Fruit fly (Drosophila melanogaster) whole organism, embryonic: ENCODE measurements around the gene car.

ENCODE experiments used
- CG1024 ChIP-seq: fragments of 200-800 bp; sonication (Bioruptor generic); IDR thresholded peaks from 2 replicates; pipeline ENCODE4 v1.3.6; 2022; ENCODE audit warnings: missing biosample characterization, missing genetic modification characterization
- CG10431 ChIP-seq: fragments of 200-800 bp; sonication (Bioruptor generic); optimal IDR thresholded peaks from 3 replicates; lab custom pipeline; 2018; ENCODE audit warnings: missing biosample characterization, mild to moderate bottlenecking, missing genetic modification characterization
- CG13624 ChIP-seq: fragments of 200-800 bp; sonication (Bioruptor generic); optimal IDR thresholded peaks from 2 replicates; lab custom pipeline; 2016; ENCODE audit warnings: missing biosample characterization, missing genetic modification characterization
- CG14441 ChIP-seq: fragments of 200-800 bp; sonication (Bioruptor generic); IDR thresholded peaks from 2 replicates; pipeline ENCODE4 v1.3.6; 2022; ENCODE audit warnings: missing biosample characterization, missing genetic modification characterization
- CG14965 ChIP-seq: fragments of 200-800 bp; sonication (Bioruptor generic); optimal IDR thresholded peaks from 2 replicates; lab custom pipeline; 2016; ENCODE audit warnings: missing biosample characterization, missing genetic modification characterization, borderline replicate concordance
- CG15073 ChIP-seq: fragments of 200-800 bp; sonication (Bioruptor generic); optimal IDR thresholded peaks from 2 replicates; lab custom pipeline; 2016; ENCODE audit warnings: missing biosample characterization, missing genetic modification characterization
- CG1792 ChIP-seq: fragments of 200-800 bp; sonication (Bioruptor generic); optimal IDR thresholded peaks from 2 replicates; lab custom pipeline; 2016; ENCODE audit warnings: missing biosample characterization, missing genetic modification characterization
- CG18599 ChIP-seq: fragments of 200-800 bp; sonication (Bioruptor generic); optimal IDR thresholded peaks from 3 replicates; lab custom pipeline; 2017; ENCODE audit warnings: missing biosample characterization, missing genetic modification characterization, mild to moderate bottlenecking, moderate library complexity, missing genetic modification reagents
- CG18764 ChIP-seq: fragments of 200-800 bp; sonication (Bioruptor generic); optimal IDR thresholded peaks from 3 replicates; lab custom pipeline; 2016; ENCODE audit warnings: missing biosample characterization, missing genetic modification characterization
- CG3163 ChIP-seq: fragments of 200-800 bp; sonication (Bioruptor generic); optimal IDR thresholded peaks from 3 replicates; lab custom pipeline; 2016; ENCODE audit warnings: missing biosample characterization, missing genetic modification characterization
- CG32772 ChIP-seq: fragments of 200-800 bp; sonication (Bioruptor generic); IDR thresholded peaks from 2 replicates; pipeline ENCODE4 v1.3.6; 2022; ENCODE audit warnings: missing biosample characterization, missing genetic modification characterization
- CG42726 ChIP-seq: fragments of 200-800 bp; sonication (Bioruptor generic); IDR thresholded peaks from 2 replicates; pipeline ENCODE4 v1.3.6; 2022; ENCODE audit warnings: missing biosample characterization, missing genetic modification characterization; ENCODE audit not compliant: partially characterized antibody
- CG4282 ChIP-seq: fragments of 200-800 bp; sonication (Bioruptor generic); optimal IDR thresholded peaks from 2 replicates; lab custom pipeline; 2016; ENCODE audit warnings: missing biosample characterization, missing genetic modification characterization
- CG4360 ChIP-seq: fragments of 200-800 bp; sonication (Bioruptor generic); IDR thresholded peaks from 2 replicates; pipeline ENCODE4 v1.3.6; 2022; ENCODE audit warnings: missing biosample characterization, missing genetic modification characterization
- CG4820 ChIP-seq: fragments of 200-800 bp; sonication (Bioruptor generic); optimal IDR thresholded peaks from 3 replicates; lab custom pipeline; 2016; ENCODE audit warnings: missing biosample characterization, missing genetic modification characterization
- CG6254 ChIP-seq: fragments of 200-800 bp; sonication (Bioruptor generic); optimal IDR thresholded peaks from 3 replicates; lab custom pipeline; 2017; ENCODE audit warnings: mild to moderate bottlenecking, missing biosample characterization, missing genetic modification reagents, missing genetic modification characterization
- CG6654 ChIP-seq: fragments of 200-800 bp; sonication (Bioruptor generic); optimal IDR thresholded peaks from 2 replicates; lab custom pipeline; 2017; ENCODE audit warnings: missing biosample characterization, mild to moderate bottlenecking, missing genetic modification characterization
- CG6813 ChIP-seq: fragments of 200-800 bp; sonication (Bioruptor generic); optimal IDR thresholded peaks from 2 replicates; lab custom pipeline; 2017; ENCODE audit warnings: missing biosample characterization, missing genetic modification characterization, mild to moderate bottlenecking, moderate library complexity, missing genetic modification reagents
- CG7786 ChIP-seq: fragments of 200-800 bp; sonication (Bioruptor generic); optimal IDR thresholded peaks from 2 replicates; lab custom pipeline; 2016; ENCODE audit warnings: missing biosample characterization, missing genetic modification characterization
- CG8944 ChIP-seq: fragments of 200-800 bp; sonication (Bioruptor generic); optimal IDR thresholded peaks from 3 replicates; lab custom pipeline; 2016; ENCODE audit warnings: missing biosample characterization, missing genetic modification characterization
- CG9609 ChIP-seq: fragments of 200-800 bp; sonication (Bioruptor generic); optimal IDR thresholded peaks from 3 replicates; lab custom pipeline; 2016; ENCODE audit warnings: missing biosample characterization, missing genetic modification characterization
- CG9876 ChIP-seq: fragments of 200-800 bp; sonication (Bioruptor generic); optimal IDR thresholded peaks from 2 replicates; lab custom pipeline; 2016; ENCODE audit warnings: missing biosample characterization, missing genetic modification characterization
- D19A ChIP-seq: fragments of 200-800 bp; optimal IDR thresholded peaks from 3 replicates; lab custom pipeline; 2019; ENCODE audit warnings: missing biosample characterization, mild to moderate bottlenecking, missing genetic modification characterization, moderate library complexity
- D19B ChIP-seq: fragments of 200-800 bp; sonication (Bioruptor generic); optimal IDR thresholded peaks from 2 replicates; lab custom pipeline; 2017; ENCODE audit warnings: missing biosample characterization, mild to moderate bottlenecking, missing genetic modification characterization
- Dfd ChIP-seq, 2 experiments: fragments of >200 bp; optimal IDR thresholded peaks; 2 replicates each; lab custom pipeline; 2017; ENCODE audit warnings: missing biosample characterization in 2 of 2, missing genetic modification characterization in 2 of 2
- Dref ChIP-seq: fragments of 200-800 bp; sonication (Bioruptor generic); IDR thresholded peaks from 2 replicates; pipeline ENCODE4 v1.3.6; 2022; ENCODE audit warnings: missing biosample characterization, missing genetic modification characterization
- Elba2 ChIP-seq: fragments of 200-800 bp; sonication (Bioruptor generic); optimal IDR thresholded peaks from 3 replicates; lab custom pipeline; 2016; ENCODE audit warnings: missing biosample characterization, missing genetic modification characterization
- HLH3B ChIP-seq: fragments of 200-800 bp; sonication (Bioruptor generic); IDR thresholded peaks from 2 replicates; pipeline ENCODE4 v1.3.6; 2022; ENCODE audit warnings: missing biosample characterization, missing genetic modification characterization
- Rx ChIP-seq: fragments of 200-800 bp; sonication (Bioruptor generic); IDR thresholded peaks from 2 replicates; pipeline ENCODE4 v1.3.6; 2022; ENCODE audit warnings: missing biosample characterization, missing genetic modification characterization
- Sox102F ChIP-seq: fragments of 200-800 bp; sonication (Bioruptor generic); optimal IDR thresholded peaks from 2 replicates; lab custom pipeline; 2018; ENCODE audit warnings: missing biosample characterization, mild to moderate bottlenecking, missing genetic modification characterization, moderate library complexity
- Sry-β ChIP-seq: fragments of 200-800 bp; sonication (Bioruptor generic); optimal IDR thresholded peaks from 2 replicates; lab custom pipeline; 2018; ENCODE audit warnings: missing biosample characterization, mild to moderate bottlenecking, missing genetic modification characterization, moderate library complexity
- ap ChIP-seq: fragments of 200-800 bp; sonication (Bioruptor generic); IDR thresholded peaks from 2 replicates; pipeline ENCODE4 v1.3.6; 2022; ENCODE audit warnings: missing biosample characterization, missing genetic modification characterization
- dmrt99B ChIP-seq: fragments of 200-800 bp; sonication (Bioruptor generic); optimal IDR thresholded peaks from 2 replicates; lab custom pipeline; 2018; ENCODE audit warnings: missing biosample characterization, mild to moderate bottlenecking, missing genetic modification characterization, moderate library complexity
- emc ChIP-seq: fragments of 200-800 bp; sonication (Bioruptor generic); optimal IDR thresholded peaks from 2 replicates; lab custom pipeline; 2016; ENCODE audit warnings: missing biosample characterization, missing genetic modification characterization
- exex ChIP-seq: fragments of 200-800 bp; sonication (Bioruptor generic); optimal IDR thresholded peaks from 4 replicates; lab custom pipeline; 2018; ENCODE audit warnings: missing biosample characterization, mild to moderate bottlenecking, missing genetic modification characterization, moderate library complexity
- eyg ChIP-seq: fragments of 200-800 bp; sonication (Bioruptor generic); optimal IDR thresholded peaks from 3 replicates; lab custom pipeline; 2016; ENCODE audit warnings: missing biosample characterization, missing genetic modification characterization
- gsb-n ChIP-seq: fragments of 200-800 bp; sonication (Bioruptor generic); optimal IDR thresholded peaks from 3 replicates; lab custom pipeline; 2018; ENCODE audit warnings: missing biosample characterization, mild to moderate bottlenecking, missing genetic modification characterization
- ham ChIP-seq: fragments of 200-800 bp; sonication (Bioruptor generic); IDR thresholded peaks from 2 replicates; pipeline ENCODE4 v1.3.6; 2022; ENCODE audit warnings: missing biosample characterization, missing genetic modification characterization
- hth ChIP-seq: fragments of >200 bp; optimal IDR thresholded peaks from 2 replicates; lab custom pipeline; 2017; ENCODE audit warnings: inconsistent platforms
- jumu ChIP-seq: fragments of 200-800 bp; sonication (Bioruptor generic); optimal IDR thresholded peaks from 3 replicates; lab custom pipeline; 2016; ENCODE audit warnings: missing biosample characterization, missing genetic modification characterization
- klu ChIP-seq: fragments of 200-800 bp; sonication (Bioruptor generic); IDR thresholded peaks from 2 replicates; pipeline ENCODE4 v1.3.6; 2022; ENCODE audit warnings: missing biosample characterization, missing genetic modification characterization
- nmo ChIP-seq: fragments of 200-800 bp; sonication (Bioruptor generic); optimal IDR thresholded peaks from 2 replicates; lab custom pipeline; 2018; ENCODE audit warnings: missing biosample characterization, mild to moderate bottlenecking, missing genetic modification characterization, moderate library complexity
- org-1 ChIP-seq: fragments of 200-800 bp; sonication (Bioruptor generic); optimal IDR thresholded peaks from 2 replicates; lab custom pipeline; 2017; ENCODE audit warnings: missing biosample characterization, missing genetic modification characterization
- ro ChIP-seq: fragments of 200-800 bp; sonication (Bioruptor generic); IDR thresholded peaks from 2 replicates; pipeline ENCODE4 v1.3.6; 2022; ENCODE audit warnings: missing biosample characterization, missing genetic modification characterization
- sc ChIP-seq, 3 experiments: fragments of >200 bp in 2 of 3; fragments of 200-800 bp in 1 of 3; sonication (Bioruptor generic) in 1 of 3; optimal IDR thresholded peaks; 2 replicates in 2 of 3; 3 replicates in 1 of 3; lab custom pipeline; 2017; ENCODE audit warnings: mild to moderate bottlenecking in 1 of 3, missing biosample characterization in 1 of 3, missing genetic modification characterization in 1 of 3, missing genetic modification reagents in 1 of 3
- slou ChIP-seq: fragments of 200-800 bp; sonication (Bioruptor generic); optimal IDR thresholded peaks from 3 replicates; lab custom pipeline; 2016; ENCODE audit warnings: missing biosample characterization, missing genetic modification characterization
- stwl ChIP-seq: fragments of 200-800 bp; sonication (Bioruptor generic); optimal IDR thresholded peaks from 3 replicates; lab custom pipeline; 2018; ENCODE audit warnings: missing biosample characterization, mild to moderate bottlenecking, missing genetic modification characterization, moderate library complexity
- tll ChIP-seq, 2 experiments: fragments of 200-800 bp in 1 of 2; fragments of >200 bp in 1 of 2; sonication (Bioruptor generic) in 1 of 2; optimal IDR thresholded peaks; 2 replicates each; lab custom pipeline; 2017 to 2019; ENCODE audit warnings: missing biosample characterization in 2 of 2, missing genetic modification characterization in 2 of 2, mild to moderate bottlenecking in 1 of 2, moderate library complexity in 1 of 2
- twi ChIP-seq: fragments of 200-800 bp; optimal IDR thresholded peaks from 2 replicates; lab custom pipeline; 2019; ENCODE audit warnings: missing biosample characterization, mild to moderate bottlenecking, missing genetic modification characterization, moderate library complexity

The car gene

DNA sequence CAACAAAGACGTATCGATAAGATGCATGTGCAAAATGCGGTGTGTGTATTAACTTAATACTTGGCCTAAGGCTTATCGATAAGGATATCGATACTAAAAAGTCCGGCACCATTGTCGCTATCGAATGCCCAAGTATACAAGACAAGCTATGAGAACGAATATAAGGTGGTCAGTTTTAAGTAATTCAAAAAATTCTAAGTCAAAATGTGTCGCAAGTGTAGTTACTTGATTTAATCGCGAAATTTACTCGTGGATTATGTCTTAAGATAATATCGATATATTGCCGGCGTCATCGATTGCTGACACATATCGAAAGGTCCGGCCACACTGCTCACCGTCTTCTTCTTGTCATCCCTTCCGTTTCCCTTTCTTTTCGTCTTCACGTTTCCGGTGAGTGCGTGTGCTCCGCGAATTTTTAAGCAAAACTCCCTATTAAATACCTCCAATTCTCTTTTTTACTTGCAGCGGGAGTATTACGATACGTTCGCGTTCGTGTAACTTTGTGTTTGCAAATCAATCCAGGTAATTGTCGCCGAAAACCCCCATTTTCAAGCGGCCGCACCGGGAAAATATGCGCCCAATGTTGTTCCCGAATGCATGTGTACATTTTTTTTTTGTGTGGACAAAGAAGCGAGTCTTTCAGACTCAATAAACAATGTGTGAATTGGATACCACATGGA lies 32.0 kb downstream of the car start, which contains the start of gene RpS10b (continued):
- TF ChIP-seq Sox102F (GFP tag; lab: Kevin White, UChicago) = peak; percentile 47
- TF ChIP-seq CG32772 = peak; percentile 69; the same call in 1 of the 2 replicates
- peak; percentile 90 for TF ChIP-seq CG6254
- peak; percentile 83 for TF ChIP-seq CG18764
- peak; percentile 92 for TF ChIP-seq CG18599
- peak; percentile 89 for TF ChIP-seq CG9876
- TF ChIP-seq klu (GFP tag; lab: Robert Waterston, UW) = peak; percentile 17; the same call in 1 of the 2 replicates
- peak; percentile 71; the same call in 1 of the 2 replicates for TF ChIP-seq ham
- peak; percentile 76 for TF ChIP-seq twi (tag; lab: Kevin White, UChicago)
- peak; percentile 66 for TF ChIP-seq exex (tag; lab: Kevin White, UChicago)
- TF ChIP-seq CG13624 (GFP tag; lab: Kevin White, UChicago) = peak; percentile 90
- peak; percentile 81 for TF ChIP-seq CG7786 (GFP tag; lab: Kevin White, UChicago)
- TF ChIP-seq dmrt99B (tag; lab: Kevin White, UChicago) = peak; percentile 81
- no peak for TF ChIP-seq sc (optimal IDR thresholded peaks at IDR 0.05; lab: Kevin White, UChicago)
- TF ChIP-seq sc (GFP tag; optimal IDR thresholded peaks at IDR 0.05; lab: Kevin White, UChicago) = peak; percentile 85
- TF ChIP-seq CG4282 (GFP tag; lab: Kevin White, UChicago) = no peak
- TF ChIP-seq CG10431 = peak; percentile 96
- TF ChIP-seq Elba2 (GFP tag; lab: Kevin White, UChicago) = peak; percentile 86
- peak; percentile 84 for TF ChIP-seq Dref (GFP tag; lab: Robert Waterston, UW)
- peak; percentile 56; the same call in 1 of the 2 replicates for TF ChIP-seq CG14441 (GFP tag; lab: Robert Waterston, UW)
- peak; percentile 96 for TF ChIP-seq CG6813 (GFP tag; lab: Kevin White, UChicago)
- TF ChIP-seq Rx (GFP tag; lab: Robert Waterston, UW) = peak; percentile 81
- TF ChIP-seq hth (lab: Kevin White, UChicago) = no peak
- peak; percentile 75 for TF ChIP-seq CG4820
- TF ChIP-seq eyg (GFP tag; lab: Kevin White, UChicago) = peak; percentile 93
- TF ChIP-seq slou (GFP tag; lab: Kevin White, UChicago) = peak; percentile 78
- TF ChIP-seq CG42726 = peak; percentile 77
- peak; percentile 56 for TF ChIP-seq Sry-β
- TF ChIP-seq ro (GFP tag; lab: Robert Waterston, UW) = no peak
- peak; percentile 70 for TF ChIP-seq CG1024 (GFP tag; lab: Robert Waterston, UW)
- peak; percentile 76 for TF ChIP-seq stwl (tag; lab: Kevin White, UChicago)
- TF ChIP-seq CG3163 (GFP tag; lab: Kevin White, UChicago) = peak; percentile 76
- peak; percentile 86 for TF ChIP-seq D19B
- TF ChIP-seq HLH3B (GFP tag; lab: Robert Waterston, UW) = peak; percentile 57
- TF ChIP-seq CG8944 (GFP tag; lab: Kevin White, UChicago) = peak; percentile 73
- TF ChIP-seq ap (GFP tag; lab: Robert Waterston, UW) = peak; percentile 71
- peak; percentile 31 for TF ChIP-seq D19A (tag; lab: Kevin White, UChicago)
- peak; percentile 89 for TF ChIP-seq CG1792
- TF ChIP-seq CG6654 (GFP tag; lab: Kevin White, UChicago) = peak; percentile 77
- no peak for TF ChIP-seq CG15073 (GFP tag; lab: Kevin White, UChicago)
- peak; percentile 91 for TF ChIP-seq org-1 (GFP tag; lab: Kevin White, UChicago)
- TF ChIP-seq gsb-n (tag; lab: Kevin White, UChicago) = peak; percentile 77
- TF ChIP-seq CG4360 (GFP tag; lab: Robert Waterston, UW) = no peak
- peak; percentile 90 for TF ChIP-seq CG9609 (GFP tag; lab: Kevin White, UChicago)
- TF ChIP-seq tll (GFP tag; optimal IDR thresholded peaks at IDR 0.05; lab: Kevin White, UChicago) = peak; percentile 31 to 38
- TF ChIP-seq emc = peak; percentile 84
- TF ChIP-seq jumu (GFP tag; lab: Kevin White, UChicago) = peak; percentile 73
- TF ChIP-seq Dfd (GFP tag; optimal IDR thresholded peaks at IDR 0.05; lab: Kevin White, UChicago) = no peak
- TF ChIP-seq nmo (GFP tag; lab: Kevin White, UChicago) = peak; percentile 89
- TF ChIP-seq CG14965 (GFP tag; lab: Kevin White, UChicago) = peak; percentile 68
